Worm (Caenorhabditis elegans): ENCODE data around the gene msrp-4.

msrp-4 gene

DNA sequence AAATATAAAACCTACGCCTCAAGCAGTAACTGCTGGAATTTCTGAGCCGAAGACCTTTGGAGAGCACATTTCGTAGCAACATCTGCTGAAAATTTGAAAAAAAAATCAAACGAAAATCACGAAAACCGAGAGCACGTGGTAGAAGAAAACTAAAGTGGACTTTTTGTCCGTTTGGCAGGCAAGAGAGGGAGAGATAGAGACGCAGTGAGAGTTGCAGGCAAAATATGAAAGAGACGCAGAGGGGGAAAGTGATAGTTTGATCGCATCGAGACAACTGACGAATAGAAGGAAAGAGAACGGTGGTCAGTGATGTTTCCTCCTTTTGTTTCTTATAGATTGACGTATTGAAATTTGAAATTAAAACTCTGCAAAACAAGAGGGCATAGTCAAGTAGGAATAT is 25.9 kb upstream of the msrp-4 start, which contains the start of the genes acdh-9 and F28A10.13 (continued):
- TF ChIP-seq unc-39 (tag; optimal IDR thresholded peaks at IDR 0.05) (no peak), lin-13 (GFP tag; optimal IDR thresholded peaks at IDR 0.05) (no peak), Y48G9A.11 (GFP tag; IDR thresholded peaks at IDR 0.05) (no peak), R02D3.7 (tag; optimal IDR thresholded peaks at IDR 0.05) (no peak), dmd-9 (GFP tag; IDR thresholded peaks at IDR 0.05) (no peak), daf-16 (GFP tag; optimal IDR thresholded peaks at IDR 0.05) (no peak), daf-16 (tag; optimal IDR thresholded peaks at IDR 0.05) (peak; percentile 73), lir-3 (tag; optimal IDR thresholded peaks at IDR 0.05) (no peak), ceh-32 (tag; optimal IDR thresholded peaks at IDR 0.05; ENCODE audit: poor library complexity) (no peak), mdt-29 (GFP tag; IDR thresholded peaks at IDR 0.05) (no peak), ZK546.5 (tag; optimal IDR thresholded peaks at IDR 0.05) (no peak), Y105C5A.15 (GFP tag; IDR thresholded peaks at IDR 0.05) (no peak), snpc-4 (tag; optimal IDR thresholded peaks at IDR 0.05) (no peak), dpl-1 (GFP tag; optimal IDR thresholded peaks at IDR 0.05) (peak; percentile 2), snpc-1.2 (GFP tag; IDR thresholded peaks at IDR 0.05) (no peak), pqm-1 (tag; optimal IDR thresholded peaks at IDR 0.05) (no peak), tra-1 (GFP tag; IDR thresholded peaks at IDR 0.05) (no peak), D1046.2 (GFP tag; IDR thresholded peaks at IDR 0.05) (no peak), vab-7 (GFP tag; IDR thresholded peaks at IDR 0.05) (no peak), rbr-2 (tag; optimal IDR thresholded peaks at IDR 0.05) (no peak), lin-15B (tag; optimal IDR thresholded peaks at IDR 0.05) (no peak), nhr-6 (tag; optimal IDR thresholded peaks at IDR 0.05) (no peak), mdl-1 (tag; optimal IDR thresholded peaks at IDR 0.05) (peak; percentile 79 to 96), aha-1 (tag) (peak; percentile 98), Y75B8A.6 (GFP tag; IDR thresholded peaks at IDR 0.05) (no peak), lsy-2 (tag; optimal IDR thresholded peaks at IDR 0.05) (peak in 1 of 2 experiments; percentile 58), nhr-41 (GFP tag; IDR thresholded peaks at IDR 0.05) (no peak), zag-1 (tag; optimal IDR thresholded peaks at IDR 0.05) (no peak), unc-130 (GFP tag; optimal IDR thresholded peaks at IDR 0.05) (no peak), ceh-82 (tag; optimal IDR thresholded peaks at IDR 0.05) (no peak), nhr-77 (tag; optimal IDR thresholded peaks at IDR 0.05) (peak; percentile 36), egl-43 (GFP tag; IDR thresholded peaks at IDR 0.05) (no peak), zip-2 (tag; optimal IDR thresholded peaks at IDR 0.05) (no peak), sdz-12 (GFP tag; optimal IDR thresholded peaks at IDR 0.05) (no peak), php-3 (GFP tag; IDR thresholded peaks at IDR 0.05) (0 out of 2 replicates have a peak, but pooled peaks have one; percentile 18), F49E8.2 (tag; optimal IDR thresholded peaks at IDR 0.05; ENCODE audit: borderline replicate concordance) (no peak), nhr-25 (tag; optimal IDR thresholded peaks at IDR 0.05; ENCODE audit: borderline replicate concordance, insufficient read depth) (no peak), nhr-10 (tag; optimal IDR thresholded peaks at IDR 0.05) (peak; percentile 85), ctbp-1 (GFP tag; IDR thresholded peaks at IDR 0.05) (no peak)

DNA sequence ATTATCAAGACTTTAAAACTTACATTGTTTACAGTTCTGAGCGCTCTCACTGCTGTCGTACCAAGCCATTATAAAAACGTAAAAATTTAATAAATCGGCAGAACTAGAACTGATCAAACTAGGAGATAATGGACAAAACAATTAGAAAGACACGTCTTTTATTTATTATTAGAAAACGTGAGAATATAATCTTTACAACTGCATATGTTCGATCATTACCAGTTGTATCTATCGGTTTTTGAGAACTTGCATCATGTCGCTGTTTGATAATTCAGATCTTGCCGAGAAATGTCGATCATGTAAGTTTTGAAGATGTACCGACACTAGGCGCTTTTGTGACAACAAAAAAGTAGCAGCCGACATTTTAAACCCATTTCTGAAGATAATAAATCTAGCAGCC is 23.0 kb upstream of the msrp-4 start, which contains the start of gene F28A10.7:
F28A10.7 (minus strand) TSS at position 101 of the 400 bp plus-strand sequence.
- TF ChIP-seq F26F4.8 (GFP tag; conservative IDR thresholded peaks at IDR 0.05), result no peak

DNA sequence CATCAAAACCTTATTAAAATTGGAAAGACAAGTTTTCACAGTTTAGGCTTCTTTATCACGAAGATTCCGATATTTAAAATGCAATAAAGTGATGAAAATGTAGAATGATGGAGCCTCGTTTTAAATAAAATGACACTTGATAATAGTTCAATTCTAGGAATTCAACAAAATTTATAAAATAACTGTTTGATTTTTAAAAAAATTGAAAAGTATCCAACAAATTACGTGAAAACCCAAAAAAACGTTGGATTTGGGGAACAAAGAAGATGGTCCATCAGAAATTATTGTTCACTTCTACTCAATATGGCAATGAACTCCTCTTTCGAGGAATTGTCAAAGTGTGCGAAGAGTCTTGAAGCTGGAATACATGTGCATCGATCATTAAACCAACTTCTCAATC is 21.3 kb upstream of the msrp-4 start, which contains the start of gene F28A10.4:
F28A10.4 (plus strand) TSS at position 301 of the 400 bp plus-strand sequence.
- no peak for TF ChIP-seq ztf-7 (tag; optimal IDR thresholded peaks at IDR 0.05)
- no peak for TF ChIP-seq nhr-41 (GFP tag; IDR thresholded peaks at IDR 0.05)
- no peak for TF ChIP-seq nhr-237 (tag; optimal IDR thresholded peaks at IDR 0.05)
- TF ChIP-seq ZK337.2 (GFP tag; IDR thresholded peaks at IDR 0.05), result no peak
- TF ChIP-seq hlh-30 (tag; optimal IDR thresholded peaks at IDR 0.05; ENCODE audit: insufficient read depth), result no peak
- TF ChIP-seq tra-1 (GFP tag; IDR thresholded peaks at IDR 0.05), result no peak
- TF ChIP-seq unc-39 (tag; optimal IDR thresholded peaks at IDR 0.05), result no peak
- TF ChIP-seq zfp-2 (tag; optimal IDR thresholded peaks at IDR 0.05), result no peak
- TF ChIP-seq nhr-10 (tag; optimal IDR thresholded peaks at IDR 0.05), result no peak
- no peak for TF ChIP-seq sdz-12 (GFP tag; optimal IDR thresholded peaks at IDR 0.05)
- TF ChIP-seq Y75B8A.6 (GFP tag; IDR thresholded peaks at IDR 0.05), result no peak
- TF ChIP-seq ctbp-1 (GFP tag; IDR thresholded peaks at IDR 0.05), result no peak
- TF ChIP-seq dpl-1 (GFP tag; optimal IDR thresholded peaks at IDR 0.05), result no peak
- TF ChIP-seq nhr-76 (tag; optimal IDR thresholded peaks at IDR 0.05), result no peak
- TF ChIP-seq ceh-44 (GFP tag; IDR thresholded peaks at IDR 0.05), result no peak
- no peak for TF ChIP-seq mep-1 (tag; optimal IDR thresholded peaks at IDR 0.05)
- no peak for TF ChIP-seq daf-12 (tag; optimal IDR thresholded peaks at IDR 0.05)
- TF ChIP-seq dmd-9 (GFP tag; IDR thresholded peaks at IDR 0.05), result no peak
- TF ChIP-seq egl-27 (tag; optimal IDR thresholded peaks at IDR 0.05), result no peak
- TF ChIP-seq lin-39 (tag; optimal IDR thresholded peaks at IDR 0.05), result no peak
